Fruit fly (Drosophila melanogaster) whole organism, embryonic: ENCODE data around the gene CG31735.
A peak's percentile ranks its signal among the peaks of the same experiment; 100 is the strongest.

ENCODE experiments used
- Atf6 ChIP-seq: fragments of 200-800 bp; sonication (Bioruptor generic); IDR thresholded peaks from 2 replicates; pipeline ENCODE4 v1.3.6; 2022; ENCODE audit warnings: missing biosample characterization, missing genetic modification characterization
- Awh ChIP-seq: fragments of 200-800 bp; sonication (Bioruptor generic); IDR thresholded peaks from 2 replicates; pipeline ENCODE4, ENCODE4 v1.3.6; 2022; ENCODE audit warnings: missing biosample characterization, missing genetic modification characterization
- CG10431 ChIP-seq: fragments of 200-800 bp; sonication (Bioruptor generic); optimal IDR thresholded peaks from 3 replicates; lab custom pipeline; 2018; ENCODE audit warnings: missing biosample characterization, mild to moderate bottlenecking, missing genetic modification characterization
- CG10565 ChIP-seq: fragments of 200-800 bp; sonication (Bioruptor generic); optimal IDR thresholded peaks from 3 replicates; lab custom pipeline; 2016; ENCODE audit warnings: missing biosample characterization, mild to moderate bottlenecking, missing genetic modification characterization
- CG12299 ChIP-seq: fragments of 200-800 bp; sonication (Bioruptor generic); optimal IDR thresholded peaks from 2 replicates; lab custom pipeline; 2018; ENCODE audit warnings: missing biosample characterization, mild to moderate bottlenecking, missing genetic modification characterization
- CG13296 ChIP-seq: fragments of 200-800 bp; sonication (Bioruptor generic); optimal IDR thresholded peaks from 3 replicates; lab custom pipeline; 2018; ENCODE audit warnings: missing biosample characterization, mild to moderate bottlenecking, missing genetic modification characterization
- CG14441 ChIP-seq: fragments of 200-800 bp; sonication (Bioruptor generic); IDR thresholded peaks from 2 replicates; pipeline ENCODE4 v1.3.6; 2022; ENCODE audit warnings: missing biosample characterization, missing genetic modification characterization
- CG16779 ChIP-seq: fragments of 200-800 bp; sonication (Bioruptor generic); IDR thresholded peaks from 2 replicates; pipeline ENCODE4 v1.3.6; 2022; ENCODE audit warnings: missing biosample characterization, missing genetic modification characterization
- CG17612 ChIP-seq: fragments of 200-800 bp; sonication (Bioruptor generic); IDR thresholded peaks from 2 replicates; pipeline ENCODE4 v1.3.6; 2022; ENCODE audit warnings: missing biosample characterization, missing genetic modification characterization
- CG1792 ChIP-seq: fragments of 200-800 bp; sonication (Bioruptor generic); optimal IDR thresholded peaks from 2 replicates; lab custom pipeline; 2016; ENCODE audit warnings: missing biosample characterization, missing genetic modification characterization
- CG2199 ChIP-seq: fragments of 200-800 bp; sonication (Bioruptor generic); IDR thresholded peaks from 3 replicates; pipeline ENCODE4 v1.3.6; 2022; ENCODE audit warnings: missing biosample characterization, missing genetic modification characterization
- CG2875 ChIP-seq: fragments of 200-800 bp; sonication (Bioruptor generic); optimal IDR thresholded peaks from 2 replicates; lab custom pipeline; 2017; ENCODE audit warnings: missing biosample characterization, mild to moderate bottlenecking, missing genetic modification characterization, missing genetic modification reagents
- CG3065 ChIP-seq: fragments of 200-800 bp; sonication (Bioruptor generic); optimal IDR thresholded peaks from 2 replicates; lab custom pipeline; 2016; ENCODE audit warnings: missing biosample characterization, missing genetic modification characterization
- CG3281 ChIP-seq: fragments of 200-800 bp; sonication (Bioruptor generic); optimal IDR thresholded peaks from 3 replicates; lab custom pipeline; 2017; ENCODE audit warnings: missing biosample characterization, mild to moderate bottlenecking, missing genetic modification characterization
- CG33213 ChIP-seq: fragments of 200-800 bp; sonication (Bioruptor generic); optimal IDR thresholded peaks from 3 replicates; lab custom pipeline; 2016; ENCODE audit warnings: missing biosample characterization, missing genetic modification characterization
- CG6272 ChIP-seq: fragments of 200-800 bp; sonication (Bioruptor generic); IDR thresholded peaks from 2 replicates; pipeline ENCODE4 v1.3.6; 2022; ENCODE audit warnings: missing biosample characterization, missing genetic modification characterization
- CG8765 ChIP-seq: fragments of 200-800 bp; sonication (Bioruptor generic); IDR thresholded peaks from 2 replicates; pipeline ENCODE4 v1.3.6; 2022; ENCODE audit warnings: missing biosample characterization, missing genetic modification characterization
- CG9727 ChIP-seq: fragments of 200-800 bp; sonication (Bioruptor generic); optimal IDR thresholded peaks from 3 replicates; lab custom pipeline; 2017; ENCODE audit warnings: missing biosample characterization, mild to moderate bottlenecking, missing genetic modification characterization
- Dbx ChIP-seq: fragments of 200-800 bp; sonication (Bioruptor generic); IDR thresholded peaks from 3 replicates; pipeline ENCODE4 v1.3.6; 2022; ENCODE audit warnings: missing biosample characterization, missing genetic modification characterization
- Ets65A ChIP-seq: fragments of 200-800 bp; sonication (Bioruptor generic); peaks from one replicate; lab custom pipeline; 2016; ENCODE audit warnings: missing biosample characterization, missing genetic modification characterization
- HLH3B ChIP-seq: fragments of 200-800 bp; sonication (Bioruptor generic); IDR thresholded peaks from 2 replicates; pipeline ENCODE4 v1.3.6; 2022; ENCODE audit warnings: missing biosample characterization, missing genetic modification characterization
- HmgZ ChIP-seq: fragments of 200-800 bp; sonication (Bioruptor generic); optimal IDR thresholded peaks from 2 replicates; lab custom pipeline; 2018; ENCODE audit warnings: missing biosample characterization, mild to moderate bottlenecking, missing genetic modification characterization
- Hsf ChIP-seq: fragments of 200-800 bp; sonication (Bioruptor generic); optimal IDR thresholded peaks from 3 replicates; lab custom pipeline; 2016; ENCODE audit warnings: missing biosample characterization, missing genetic modification characterization
- MESR4 ChIP-seq: fragments of 200-800 bp; sonication (Bioruptor generic); optimal IDR thresholded peaks from 2 replicates; lab custom pipeline; 2018; ENCODE audit warnings: missing biosample characterization, mild to moderate bottlenecking, missing genetic modification characterization, moderate library complexity
- Ssrp ChIP-seq: fragments of 200-800 bp; sonication (Bioruptor generic); optimal IDR thresholded peaks from 2 replicates; lab custom pipeline; 2018; ENCODE audit warnings: missing biosample characterization, mild to moderate bottlenecking, missing genetic modification characterization, moderate library complexity
- Xbp1 ChIP-seq: fragments of 200-800 bp; sonication (Bioruptor generic); optimal IDR thresholded peaks from 3 replicates; lab custom pipeline; 2016; ENCODE audit warnings: missing biosample characterization, mild to moderate bottlenecking, missing genetic modification characterization
- chif ChIP-seq, 2 experiments: fragments of 200-800 bp; sonication (Bioruptor generic); optimal IDR thresholded peaks; 3 replicates each; lab custom pipeline; 2016; ENCODE audit warnings: missing biosample characterization in 2 of 2, missing genetic modification characterization in 2 of 2
- chinmo ChIP-seq: fragments of 200-800 bp; sonication (Bioruptor generic); IDR thresholded peaks from 4 replicates; pipeline ENCODE4 v1.3.6; 2022; ENCODE audit warnings: missing biosample characterization, missing genetic modification characterization; ENCODE audit not compliant: partially characterized antibody
- dpn ChIP-seq, 2 experiments: fragments of 200-800 bp; sonication (Bioruptor generic); optimal IDR thresholded peaks; 3 replicates each; lab custom pipeline; 2016; ENCODE audit warnings: missing biosample characterization in 2 of 2, missing genetic modification characterization in 2 of 2
- emc ChIP-seq: fragments of 200-800 bp; sonication (Bioruptor generic); optimal IDR thresholded peaks from 2 replicates; lab custom pipeline; 2016; ENCODE audit warnings: missing biosample characterization, missing genetic modification characterization
- eve ChIP-seq, 2 experiments: fragments of >200 bp; optimal IDR thresholded peaks; 2 replicates each; lab custom pipeline; 2017; ENCODE audit warnings: missing biosample characterization in 2 of 2, missing genetic modification characterization in 2 of 2
- fd64A ChIP-seq: fragments of 200-800 bp; sonication (Bioruptor generic); optimal IDR thresholded peaks from 3 replicates; lab custom pipeline; 2018; ENCODE audit warnings: missing biosample characterization, mild to moderate bottlenecking, missing genetic modification characterization
- fd96Cb ChIP-seq: fragments of 200-800 bp; sonication (Bioruptor generic); optimal IDR thresholded peaks from 2 replicates; lab custom pipeline; 2018; ENCODE audit warnings: missing biosample characterization, mild to moderate bottlenecking, missing genetic modification characterization, moderate library complexity
- fu2 ChIP-seq: fragments of 200-800 bp; sonication (Bioruptor generic); optimal IDR thresholded peaks from 2 replicates; lab custom pipeline; 2016; ENCODE audit warnings: missing biosample characterization, missing genetic modification characterization
- grn ChIP-seq: fragments of 200-800 bp; sonication (Bioruptor generic); optimal IDR thresholded peaks from 3 replicates; lab custom pipeline; 2017; ENCODE audit warnings: missing biosample characterization, missing genetic modification characterization
- jing ChIP-seq: fragments of 200-800 bp; sonication (Bioruptor generic); optimal IDR thresholded peaks from 2 replicates; lab custom pipeline; 2018; ENCODE audit warnings: missing biosample characterization, mild to moderate bottlenecking, missing genetic modification characterization
- lov ChIP-seq, 2 experiments: fragments of 200-800 bp in 1 of 2; fragments of >200 bp in 1 of 2; sonication (Bioruptor generic) in 1 of 2; IDR thresholded peaks in 1 of 2; optimal IDR thresholded peaks in 1 of 2; 2 replicates in 1 of 2; 3 replicates in 1 of 2; pipeline versions ENCODE4 v1.3.6 to Lab custom; 2017 to 2022; ENCODE audit warnings: missing biosample characterization in 1 of 2, missing genetic modification characterization in 1 of 2
- nerfin-2 ChIP-seq: fragments of 200-800 bp; sonication (Bioruptor generic); IDR thresholded peaks from 2 replicates; pipeline ENCODE4 v1.3.6; 2022; ENCODE audit warnings: missing biosample characterization, missing genetic modification characterization; ENCODE audit not compliant: partially characterized antibody
- nom ChIP-seq: fragments of 200-800 bp; sonication (Bioruptor generic); optimal IDR thresholded peaks from 2 replicates; lab custom pipeline; 2017; ENCODE audit warnings: missing biosample characterization, missing genetic modification characterization, mild to moderate bottlenecking, moderate library complexity, missing genetic modification reagents
- odd ChIP-seq: fragments of 200-800 bp; sonication (Bioruptor generic); optimal IDR thresholded peaks from 2 replicates; lab custom pipeline; 2017; ENCODE audit warnings: missing biosample characterization, mild to moderate bottlenecking, missing genetic modification characterization
- phol ChIP-seq: fragments of 200-800 bp; sonication (Bioruptor generic); optimal IDR thresholded peaks from 3 replicates; lab custom pipeline; 2018; ENCODE audit warnings: missing biosample characterization, mild to moderate bottlenecking, missing genetic modification characterization, moderate library complexity
- sc ChIP-seq, 3 experiments: fragments of >200 bp in 2 of 3; fragments of 200-800 bp in 1 of 3; sonication (Bioruptor generic) in 1 of 3; optimal IDR thresholded peaks; 2 replicates in 2 of 3; 3 replicates in 1 of 3; lab custom pipeline; 2017; ENCODE audit warnings: mild to moderate bottlenecking in 1 of 3, missing biosample characterization in 1 of 3, missing genetic modification characterization in 1 of 3, missing genetic modification reagents in 1 of 3
- schlank ChIP-seq: fragments of 200-800 bp; sonication (Bioruptor generic); optimal IDR thresholded peaks from 2 replicates; lab custom pipeline; 2018; ENCODE audit warnings: missing biosample characterization, mild to moderate bottlenecking, missing genetic modification characterization
- sd ChIP-seq: fragments of 200-800 bp; sonication (Bioruptor generic); optimal IDR thresholded peaks from 3 replicates; lab custom pipeline; 2018; ENCODE audit warnings: missing biosample characterization, mild to moderate bottlenecking, missing genetic modification characterization, moderate library complexity
- slbo ChIP-seq: fragments of 200-800 bp; sonication (Bioruptor generic); IDR thresholded peaks from 2 replicates; pipeline ENCODE4 v1.3.6; 2022; ENCODE audit warnings: missing biosample characterization, missing genetic modification characterization
- tio ChIP-seq: fragments of 200-800 bp; sonication (Bioruptor generic); optimal IDR thresholded peaks from 2 replicates; lab custom pipeline; 2017; ENCODE audit warnings: missing biosample characterization, missing genetic modification characterization, inconsistent platforms
- ttk ChIP-seq: fragments of 200-800 bp; sonication (Bioruptor generic); IDR thresholded peaks from 2 replicates; pipeline ENCODE4 v2.1.2; 2022; ENCODE audit warnings: missing biosample characterization, missing genetic modification characterization
- wor ChIP-seq: fragments of 200-800 bp; sonication (Bioruptor generic); IDR thresholded peaks from 2 replicates; pipeline ENCODE4 v1.3.6; 2022; ENCODE audit warnings: missing biosample characterization, missing genetic modification characterization
- yki ChIP-seq: fragments of >200 bp; optimal IDR thresholded peaks from 3 replicates; lab custom pipeline; 2018

Gene CG31735

dm6 chr2L:15908496-15909276, 13.4 kb downstream of the CG31735 start (continued):
- TF ChIP-seq slbo (peak; percentile 50), CG14441 (GFP tag; lab: Robert Waterston, UW) (no peak), CG6272 (GFP tag; lab: Robert Waterston, UW) (no peak), HmgZ (peak; percentile 61), Dbx (GFP tag; lab: Robert Waterston, UW) (peak; percentile 48; the same call in 1 of the 3 replicates), CG3281 (no peak), ttk (GFP tag; lab: Robert Waterston, UW) (peak; percentile 30; the same call in 1 of the 2 replicates), fd96Cb (tag; lab: Kevin White, UChicago) (peak; percentile 74), chinmo (GFP tag; lab: Robert Waterston, UW) (peak; percentile 98), eve (GFP tag; optimal IDR thresholded peaks at IDR 0.05; lab: Kevin White, UChicago) (no peak), CG33213 (peak; percentile 4), CG13296 (GFP tag; lab: Kevin White, UChicago) (peak; percentile 69), CG12299 (tag; lab: Kevin White, UChicago) (peak; percentile 49), sd (tag; lab: Kevin White, UChicago) (peak; percentile 91), Awh (GFP tag; lab: Robert Waterston, UW) (no peak), chif (GFP tag; optimal IDR thresholded peaks at IDR 0.05; lab: Kevin White, UChicago) (no peak), MESR4 (GFP tag; lab: Kevin White, UChicago) (no peak), Atf6 (GFP tag; lab: Robert Waterston, UW) (no peak), odd (GFP tag; lab: Kevin White, UChicago) (peak; percentile 20), CG9727 (peak; percentile 31), nom (GFP tag; lab: Kevin White, UChicago) (no peak), CG1792 (GFP tag; lab: Kevin White, UChicago) (no peak), fu2 (GFP tag; lab: Kevin White, UChicago) (no peak), emc (no peak), CG10565 (no peak), sc (optimal IDR thresholded peaks at IDR 0.05; lab: Kevin White, UChicago) (no peak), sc (GFP tag; optimal IDR thresholded peaks at IDR 0.05; lab: Kevin White, UChicago) (peak; percentile 38), wor (GFP tag; lab: Robert Waterston, UW) (0 out of 2 replicates have a peak, but pooled peaks have one; percentile 11), nerfin-2 (GFP tag; lab: Robert Waterston, UW) (0 out of 2 replicates have a peak, but pooled peaks have one; percentile 17), CG2199 (peak; percentile 85; the same call in 2 of the 3 replicates), yki (lab: Kevin White, UChicago) (no peak), CG2875 (peak; percentile 38), HLH3B (GFP tag; lab: Robert Waterston, UW) (no peak), phol (tag; lab: Kevin White, UChicago) (peak; percentile 75), grn (GFP tag; lab: Kevin White, UChicago) (no peak), CG17612 (GFP tag; lab: Robert Waterston, UW) (no peak), Ets65A (GFP tag; lab: Kevin White, UChicago) (peak; percentile 79), Hsf (GFP tag; lab: Kevin White, UChicago) (no peak), schlank (no peak), CG3065 (no peak), Xbp1 (GFP tag; lab: Kevin White, UChicago) (peak; percentile 1), CG10431 (GFP tag; lab: Kevin White, UChicago) (peak; percentile 84), fd64A (no peak), lov (optimal IDR thresholded peaks at IDR 0.05; lab: Kevin White, UChicago) (no peak), lov (GFP tag; IDR thresholded peaks at IDR 0.05; lab: Robert Waterston, UW) (0 out of 3 replicates have a peak, but pooled peaks have one; percentile 68), Ssrp (tag; lab: Kevin White, UChicago) (peak; percentile 73), CG8765 (GFP tag; lab: Robert Waterston, UW) (no peak), tio (GFP tag; lab: Kevin White, UChicago) (no peak), jing (no peak), CG16779 (GFP tag; lab: Robert Waterston, UW) (no peak), dpn (GFP tag; optimal IDR thresholded peaks at IDR 0.05; lab: Kevin White, UChicago) (peak in 1 of 2 experiments; percentile 29)
